Worm (Caenorhabditis elegans) whole organism, early embryonic: ENCODE results near the gene test-1.

ENCODE experiments used
- aly-1 ChIP-seq: sonication (generic microtip); optimal IDR thresholded peaks from 2 replicates; lab custom pipeline; 2016; ENCODE audit warnings: missing genetic modification characterization, missing compliant biosample characterization
- ama-1 ChIP-seq: fragments of 150-350 bp; optimal IDR thresholded peaks from 2 replicates; lab custom pipeline; 2014
- ceh-13 ChIP-seq: fragments of 200-800 bp; sonication (Bioruptor generic); optimal IDR thresholded peaks from 2 replicates; lab custom pipeline; 2018; ENCODE audit warnings: mild to moderate bottlenecking, missing genetic modification characterization, missing compliant biosample characterization
- ets-7 ChIP-seq: sonication (generic microtip); optimal IDR thresholded peaks from 2 replicates; lab custom pipeline; 2016; ENCODE audit warnings: missing genotype, missing genetic modification characterization, missing compliant biosample characterization
- flt-1 ChIP-seq: fragments of 200-800 bp; sonication (Bioruptor generic); IDR thresholded peaks from 2 replicates; pipeline ENCODE4 v1.3.6; 2022; ENCODE audit warnings: missing genetic modification characterization, missing compliant biosample characterization
- tbx-11 ChIP-seq: fragments of 200-800 bp; sonication (Bioruptor generic); IDR thresholded peaks from 2 replicates; pipeline ENCODE4 v1.3.6; 2022; ENCODE audit warnings: missing genetic modification characterization, missing compliant biosample characterization

DNA sequence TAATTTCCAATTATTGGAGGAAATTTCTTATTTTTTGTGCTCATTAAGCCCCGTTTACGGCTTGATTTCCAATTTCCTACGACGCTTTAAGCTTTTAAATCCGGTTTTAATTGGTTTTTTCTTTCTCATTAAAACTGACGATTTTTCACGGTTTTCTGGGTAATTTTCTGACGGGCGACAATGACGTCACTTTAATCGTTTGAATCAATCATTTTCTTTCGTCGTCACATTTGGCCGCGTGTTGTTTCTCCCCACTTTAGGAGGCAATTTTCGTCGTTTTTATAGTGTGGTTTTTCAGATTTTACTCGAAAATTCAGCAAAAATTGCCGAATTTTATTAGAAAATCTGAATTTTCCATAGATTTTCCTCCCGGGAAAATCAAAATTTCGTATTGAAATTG is 56.3 kb downstream of the test-1 start:
- TF ChIP-seq ceh-13 (no peak), tbx-11 (GFP tag; lab: Robert Waterston, UW) (no peak), flt-1 (GFP tag; lab: Robert Waterston, UW) (no peak), aly-1 (tag; lab: Kevin White, UChicago) (no peak), ama-1 (lab: Kevin White, UChicago) (no peak), ets-7 (tag; lab: Kevin White, UChicago) (no peak)
